Worm (Caenorhabditis elegans): ENCODE measurements around the gene ZK892.3.

Gene ZK892.3

ce11 chrII:10016013-10016412 lies 14.4 kb downstream of the ZK892.3 start, which contains the start of gene lec-2:
Gene lec-2 (minus strand): TSS chrII:10016183.
- TF ChIP-seq mcd-1 (GFP tag; IDR thresholded peaks at IDR 0.05): peak; percentile 36; the same call in 1 of the 2 replicates
- peak; percentile 13; the same call in 1 of the 2 replicates for TF ChIP-seq egrh-3 (GFP tag; IDR thresholded peaks at IDR 0.05)
- TF ChIP-seq attf-5 (GFP tag; optimal IDR thresholded peaks at IDR 0.05): peak; percentile 33
- TF ChIP-seq hmg-1.2 (GFP tag; IDR thresholded peaks at IDR 0.05): peak; percentile 42; the same call in 1 of the 2 replicates
- 0 out of 2 replicates have a peak, but pooled peaks have one; percentile 65 for TF ChIP-seq nfyb-1 (GFP tag; IDR thresholded peaks at IDR 0.05)
- TF ChIP-seq zfh-2 (GFP tag; conservative IDR thresholded peaks at IDR 0.05): peak; percentile 88
- peak; percentile 26 for TF ChIP-seq ama-1 (optimal IDR thresholded peaks at IDR 0.05)
- no peak for TF ChIP-seq ama-1 (GFP tag; optimal IDR thresholded peaks at IDR 0.05)
- no peak for TF ChIP-seq F39B2.1 (GFP tag; IDR thresholded peaks at IDR 0.05)
- TF ChIP-seq chd-7 (tag; optimal IDR thresholded peaks at IDR 0.05): peak; percentile 58
- TF ChIP-seq die-1 (tag; optimal IDR thresholded peaks at IDR 0.05): peak; percentile 12
- TF ChIP-seq lin-40 (tag; optimal IDR thresholded peaks at IDR 0.05): peak; percentile 63
- TF ChIP-seq K11D2.4 (GFP tag; IDR thresholded peaks at IDR 0.05): peak; percentile 69; the same call in 1 of the 2 replicates
- peak; percentile 25 for TF ChIP-seq atf-7 (tag; optimal IDR thresholded peaks at IDR 0.05)
- TF ChIP-seq ztf-26 (tag; optimal IDR thresholded peaks at IDR 0.05): peak; percentile 43
- TF ChIP-seq lir-1 (GFP tag; conservative IDR thresholded peaks at IDR 0.05): no peak
- no peak for TF ChIP-seq T07F8.4 (tag; optimal IDR thresholded peaks at IDR 0.05)
- TF ChIP-seq aptf-2 (GFP tag; conservative IDR thresholded peaks at IDR 0.05): no peak
- TF ChIP-seq nhr-120 (GFP tag; IDR thresholded peaks at IDR 0.05): no peak
- TF ChIP-seq somi-1 (GFP tag; optimal IDR thresholded peaks at IDR 0.05): peak; percentile 68
- TF ChIP-seq cebp-1 (GFP tag; IDR thresholded peaks at IDR 0.05): no peak
- TF ChIP-seq cebp-1 (tag; optimal IDR thresholded peaks at IDR 0.05): peak; percentile 33
- peak; percentile 0 for TF ChIP-seq ztf-3 (GFP tag; optimal IDR thresholded peaks at IDR 0.05)
- TF ChIP-seq lin-26 (GFP tag; IDR thresholded peaks at IDR 0.05): peak; percentile 63
- TF ChIP-seq dpff-1 (tag; optimal IDR thresholded peaks at IDR 0.05): no peak
- peak; percentile 20 for TF ChIP-seq K12H6.12 (tag; optimal IDR thresholded peaks at IDR 0.05)
- TF ChIP-seq dox-1 (GFP tag; IDR thresholded peaks at IDR 0.05): peak; percentile 25; the same call in 1 of the 2 replicates
- TF ChIP-seq hsf-1 (GFP tag; IDR thresholded peaks at IDR 0.05): no peak
- TF ChIP-seq B0336.3 (GFP tag; IDR thresholded peaks at IDR 0.05): peak; percentile 46; the same call in 1 of the 2 replicates

DNA sequence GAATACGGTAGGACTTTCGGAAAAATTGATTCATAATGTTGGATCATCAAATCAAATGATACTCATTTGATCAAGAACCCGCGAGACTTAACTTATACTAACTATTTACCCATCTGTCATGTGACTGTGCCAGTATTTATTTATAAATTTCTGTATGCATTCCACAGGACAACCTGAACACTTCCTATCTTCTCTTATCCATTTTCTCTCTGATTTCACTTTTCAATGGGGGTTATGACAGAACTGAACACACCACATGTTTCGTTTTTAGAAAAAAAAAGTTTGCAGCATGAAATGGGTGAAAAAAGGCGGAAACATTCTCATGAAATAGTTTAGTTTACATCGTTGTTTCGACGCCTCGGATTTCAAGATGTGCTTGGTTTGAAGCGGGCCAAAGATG lies 15.9 kb downstream of the ZK892.3 start:
- TF ChIP-seq gei-17 (GFP tag; optimal IDR thresholded peaks at IDR 0.05): no peak
- TF ChIP-seq ceh-58 (GFP tag; IDR thresholded peaks at IDR 0.05): no peak

DNA sequence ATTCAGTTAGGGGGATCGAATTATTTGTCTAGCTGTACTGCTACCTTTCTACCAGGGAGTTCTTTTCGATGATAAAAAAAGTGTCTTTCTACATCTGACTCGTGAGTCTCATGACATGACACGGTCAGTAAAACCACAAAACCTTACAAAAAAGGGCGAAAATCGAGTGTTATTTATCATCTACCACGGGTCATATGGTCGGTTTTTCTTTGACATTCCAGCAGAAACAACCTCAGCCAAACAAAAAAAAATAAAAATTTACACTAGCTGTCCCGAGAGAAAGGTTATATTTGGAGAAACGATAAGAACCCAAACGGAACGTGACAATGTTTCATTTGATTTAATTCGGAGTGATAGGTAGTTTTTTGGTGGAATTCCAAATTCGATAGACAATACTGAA lies 18.0 kb downstream of the ZK892.3 start:
- TF ChIP-seq cebp-1 (GFP tag; IDR thresholded peaks at IDR 0.05) (no peak), cebp-1 (tag; optimal IDR thresholded peaks at IDR 0.05) (peak; percentile 49), hsf-1 (GFP tag; IDR thresholded peaks at IDR 0.05) (no peak), ztf-26 (tag; optimal IDR thresholded peaks at IDR 0.05) (peak; percentile 52), B0035.1 (tag; optimal IDR thresholded peaks at IDR 0.05) (no peak), D2030.7 (GFP tag; IDR thresholded peaks at IDR 0.05) (no peak), nhr-80 (tag; optimal IDR thresholded peaks at IDR 0.05) (peak; percentile 23), let-607 (tag; optimal IDR thresholded peaks at IDR 0.05) (no peak), ceh-58 (GFP tag; IDR thresholded peaks at IDR 0.05) (no peak), hmg-1.2 (GFP tag; IDR thresholded peaks at IDR 0.05) (no peak), C06A6.2 (GFP tag; conservative IDR thresholded peaks at IDR 0.05) (no peak), ceh-91 (GFP tag; IDR thresholded peaks at IDR 0.05) (no peak), snpc-4 (GFP tag; optimal IDR thresholded peaks at IDR 0.05) (no peak), snpc-4 (tag; optimal IDR thresholded peaks at IDR 0.05) (no peak), nfya-2 (GFP tag; IDR thresholded peaks at IDR 0.05) (no peak), K12H6.12 (tag; optimal IDR thresholded peaks at IDR 0.05) (no peak), lin-40 (tag; optimal IDR thresholded peaks at IDR 0.05) (peak; percentile 25), mcd-1 (GFP tag; IDR thresholded peaks at IDR 0.05) (no peak), pbrm-1 (GFP tag; IDR thresholded peaks at IDR 0.05) (no peak), Y53G8AR.9 (GFP tag; conservative IDR thresholded peaks at IDR 0.05) (no peak), athp-1 (tag; optimal IDR thresholded peaks at IDR 0.05) (no peak), somi-1 (GFP tag; optimal IDR thresholded peaks at IDR 0.05) (peak; percentile 15), zim-3 (tag; optimal IDR thresholded peaks at IDR 0.05) (no peak), sptf-2 (GFP tag; optimal IDR thresholded peaks at IDR 0.05) (no peak), tlf-1 (GFP tag; optimal IDR thresholded peaks at IDR 0.05) (no peak), K11D2.4 (GFP tag; IDR thresholded peaks at IDR 0.05) (peak; percentile 78), die-1 (tag; optimal IDR thresholded peaks at IDR 0.05) (no peak)

Measured in whole organism, young adult.